Worm (Caenorhabditis elegans): ENCODE results near the gene str-198.

DNA sequence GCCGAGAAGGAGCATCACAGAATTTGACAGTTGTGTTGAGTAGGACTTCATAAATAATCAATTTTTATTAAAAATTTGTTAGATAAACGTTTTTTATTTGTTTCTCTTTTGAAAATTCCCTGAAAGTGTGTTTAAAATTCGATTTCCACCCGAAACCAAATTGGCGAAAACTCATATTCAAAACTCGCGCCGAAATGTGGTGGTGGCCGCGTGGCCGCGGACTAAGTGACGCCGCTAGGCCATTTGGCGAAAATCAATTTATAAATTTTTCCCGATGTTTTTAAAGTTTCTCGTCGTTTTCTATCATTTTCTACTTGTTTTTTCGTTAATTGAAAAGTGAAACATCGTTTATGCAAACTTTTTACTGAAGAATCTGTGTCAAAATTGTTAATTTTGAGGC, 25.0 kb upstream of the str-198 start:
- no peak for TF ChIP-seq Y53G8AR.9 (GFP tag; conservative IDR thresholded peaks at IDR 0.05)
- TF ChIP-seq pha-4 (tag; optimal IDR thresholded peaks at IDR 0.05), result no peak
- TF ChIP-seq let-526 (GFP tag; IDR thresholded peaks at IDR 0.05), result no peak
- peak; percentile 16 for TF ChIP-seq lsl-1 (GFP tag; optimal IDR thresholded peaks at IDR 0.05)
- no peak for TF ChIP-seq F39B2.1 (GFP tag; IDR thresholded peaks at IDR 0.05)
- TF ChIP-seq egl-18 (GFP tag; IDR thresholded peaks at IDR 0.05), result no peak
- peak; percentile 90 for TF ChIP-seq lin-54 (GFP tag; optimal IDR thresholded peaks at IDR 0.05)
- TF ChIP-seq unc-62 (GFP tag; optimal IDR thresholded peaks at IDR 0.05), result no peak
- no peak for TF ChIP-seq hmg-20 (GFP tag; IDR thresholded peaks at IDR 0.05)
- TF ChIP-seq ceh-40 (GFP tag; IDR thresholded peaks at IDR 0.05), result no peak

Measured in whole organism, young adult.